Fruit fly (Drosophila melanogaster): Measurements from ENCODE around the gene Dnaaf6.

DNA sequence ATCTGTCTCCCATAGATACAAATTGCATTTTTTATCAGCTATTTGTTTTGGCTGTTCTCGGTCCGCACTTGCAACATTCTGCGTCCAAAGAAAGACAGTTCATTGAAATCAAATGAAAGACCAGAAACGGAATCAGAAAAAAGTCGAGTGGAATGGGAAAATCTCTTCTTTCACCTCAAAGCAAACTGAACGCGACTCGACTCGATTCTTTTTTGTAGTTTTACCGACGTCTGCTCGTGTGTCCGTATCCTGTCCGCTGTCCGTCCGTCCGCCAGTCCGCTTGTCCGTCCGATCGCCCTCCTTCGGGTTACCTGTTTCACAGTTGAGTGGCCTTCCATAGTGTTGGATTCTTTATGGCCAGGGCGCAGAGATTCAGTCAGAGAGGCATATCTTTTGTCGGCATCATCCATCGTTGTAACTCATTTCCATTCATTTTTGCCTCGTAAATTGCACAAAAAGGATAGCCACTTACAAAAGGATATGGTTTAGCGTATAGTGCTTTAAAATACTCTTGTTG, 42.5 kb upstream of the Dnaaf6 start:
- TF ChIP-seq Hr96 (GFP tag; optimal IDR thresholded peaks at IDR 0.05) (no peak), CG33017 (tag; optimal IDR thresholded peaks at IDR 0.05) (no peak)

All from whole organism, adult.